Fruit fly (Drosophila melanogaster): ENCODE results near the gene CG9396.
A peak's percentile ranks its signal among the peaks of the same experiment; 100 is the strongest.

DNA sequence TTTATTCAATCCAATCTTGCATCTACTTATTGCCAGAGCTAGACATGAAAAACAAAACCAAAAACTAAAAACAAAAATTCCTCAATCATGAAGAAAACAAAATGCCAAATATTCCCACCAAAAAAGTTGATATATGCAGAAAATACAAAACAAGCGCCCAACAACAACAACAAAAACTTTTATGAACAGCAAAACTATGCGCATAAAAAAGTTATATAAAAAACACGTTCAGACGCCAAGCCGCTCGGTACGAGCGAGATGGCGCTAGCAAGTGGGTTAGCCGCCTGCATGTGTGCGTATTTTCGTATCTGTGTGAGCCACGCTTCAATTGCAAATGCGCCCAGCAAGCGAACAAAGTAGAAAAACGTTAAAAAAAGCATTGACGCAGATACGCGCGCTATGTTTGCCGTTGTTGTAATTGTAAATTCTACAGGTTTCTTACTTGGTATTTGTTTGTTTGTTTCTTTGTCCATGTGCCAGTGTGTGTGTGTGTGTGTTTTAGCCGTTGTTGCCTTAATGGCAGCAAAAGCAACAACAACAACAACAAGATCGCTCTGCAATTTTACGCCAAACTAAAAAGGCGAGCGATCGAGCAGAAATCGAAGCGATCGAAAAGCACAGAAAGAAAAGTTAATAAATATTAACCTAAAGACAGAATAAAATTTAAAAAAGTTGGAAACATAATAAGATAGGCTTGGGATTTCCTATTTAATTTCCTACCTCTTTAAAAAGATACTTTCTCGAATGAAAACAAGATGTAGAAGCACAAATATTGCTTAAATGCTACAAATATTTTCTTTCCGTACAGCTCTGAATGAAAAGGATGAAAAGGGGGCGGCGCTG, 22.2 kb upstream of the CG9396 start:
- TF ChIP-seq CG4360 (GFP tag; IDR thresholded peaks at IDR 0.05) (peak; percentile 65), CG4730 (GFP tag; IDR thresholded peaks at IDR 0.05) (no peak), H15 (GFP tag; IDR thresholded peaks at IDR 0.05) (no peak), ems (GFP tag; optimal IDR thresholded peaks at IDR 0.05) (no peak), Fer3 (tag; optimal IDR thresholded peaks at IDR 0.05) (no peak), Sox100B (GFP tag; optimal IDR thresholded peaks at IDR 0.05) (no peak), CG32532 (GFP tag; IDR thresholded peaks at IDR 0.05) (no peak), tgo (GFP tag; IDR thresholded peaks at IDR 0.05) (no peak), bbx (GFP tag; IDR thresholded peaks at IDR 0.05; ENCODE audit: partially characterized antibody) (no peak), wor (GFP tag; IDR thresholded peaks at IDR 0.05) (no peak), Taf1 (GFP tag; IDR thresholded peaks at IDR 0.05) (no peak)

Measured in whole organism, embryonic.